Worm (Caenorhabditis elegans) whole organism, young adult: ENCODE results near the gene mog-4.

Experiments
- B0035.1 ChIP-seq: sonication (generic microtip); optimal IDR thresholded peaks from 2 replicates; lab custom pipeline; 2016; ENCODE audit warnings: missing genetic modification characterization, mild to moderate bottlenecking, missing compliant biosample characterization, missing genotype, missing genetic modification reagents
- B0261.1 ChIP-seq: sonication (generic microtip); optimal IDR thresholded peaks from 2 replicates; lab custom pipeline; 2016; ENCODE audit warnings: mild to moderate bottlenecking, missing genetic modification characterization, moderate library complexity, missing compliant biosample characterization
- B0336.3 ChIP-seq: fragments of 200-800 bp; sonication (Bioruptor generic); IDR thresholded peaks from 2 replicates; pipeline ENCODE4 v1.3.6; 2022; ENCODE audit warnings: missing genetic modification characterization, missing compliant biosample characterization
- C17E4.6 ChIP-seq: fragments of 200-800 bp; sonication (Bioruptor generic); IDR thresholded peaks from 2 replicates; pipeline ENCODE4 v1.3.6; 2022; ENCODE audit warnings: missing genetic modification reagents, missing genetic modification characterization, missing compliant biosample characterization
- F23B12.7 ChIP-seq: sonication (generic microtip); optimal IDR thresholded peaks from 2 replicates; lab custom pipeline; 2017; ENCODE audit warnings: missing genetic modification characterization, mild to moderate bottlenecking, missing compliant biosample characterization, antibody characterized with exemption, moderate library complexity; ENCODE audit not compliant: insufficient read depth
- F55B11.4 ChIP-seq: sonication (generic microtip); optimal IDR thresholded peaks from 2 replicates; lab custom pipeline; 2016; ENCODE audit warnings: missing compliant biosample characterization, missing genetic modification characterization, borderline replicate concordance; ENCODE audit not compliant: insufficient read depth
- F57A8.1 ChIP-seq: fragments of 200-800 bp; sonication (Bioruptor generic); optimal IDR thresholded peaks from 2 replicates; lab custom pipeline; 2018; ENCODE audit warnings: mild to moderate bottlenecking, missing genetic modification characterization, moderate library complexity, missing compliant biosample characterization
- T07F8.4 ChIP-seq: sonication (generic microtip); optimal IDR thresholded peaks from 2 replicates; lab custom pipeline; 2016; ENCODE audit warnings: mild to moderate bottlenecking, missing genetic modification characterization, moderate library complexity, missing compliant biosample characterization
- Y67H2A.10 ChIP-seq: fragments of 200-800 bp; sonication (Bioruptor generic); conservative IDR thresholded peaks from 2 replicates; pipeline ENCODE4 v1.3.6; 2022; ENCODE audit warnings: missing genetic modification reagents, missing genetic modification characterization, missing compliant biosample characterization
- Y79H2A.3 ChIP-seq: fragments of 200-800 bp; sonication (Bioruptor generic); conservative IDR thresholded peaks from 2 replicates; pipeline ENCODE4 v1.3.6; 2022; ENCODE audit warnings: missing genetic modification reagents, missing genetic modification characterization, missing compliant biosample characterization
- ZK185.1 ChIP-seq: sonication (generic microtip); optimal IDR thresholded peaks from 2 replicates; lab custom pipeline; 2016; ENCODE audit warnings: mild to moderate bottlenecking, missing genetic modification characterization, missing compliant biosample characterization; ENCODE audit not compliant: poor library complexity, severe bottlenecking
- akir-1 ChIP-seq: fragments of 200-800 bp; sonication (Bioruptor generic); optimal IDR thresholded peaks from 2 replicates; lab custom pipeline; 2018; ENCODE audit warnings: mild to moderate bottlenecking, missing genetic modification characterization, moderate library complexity, missing compliant biosample characterization
- bed-1 ChIP-seq: fragments of 200-800 bp; sonication (Bioruptor generic); IDR thresholded peaks from 2 replicates; pipeline ENCODE4 v1.3.6; 2022; ENCODE audit warnings: missing genetic modification reagents, missing genetic modification characterization, missing compliant biosample characterization
- bed-2 ChIP-seq: fragments of 200-800 bp; sonication (Bioruptor generic); IDR thresholded peaks from 2 replicates; pipeline ENCODE4 v1.3.6; 2022; ENCODE audit warnings: missing genetic modification reagents, missing genetic modification characterization, missing compliant biosample characterization
- ceh-100 ChIP-seq: fragments of 200-800 bp; sonication (Bioruptor generic); IDR thresholded peaks from 2 replicates; pipeline ENCODE4 v1.3.6; 2022; ENCODE audit warnings: missing genetic modification reagents, missing genetic modification characterization, missing compliant biosample characterization
- ceh-27 ChIP-seq: fragments of 200-800 bp; sonication (Bioruptor generic); optimal IDR thresholded peaks from 2 replicates; lab custom pipeline; 2018; ENCODE audit warnings: mild to moderate bottlenecking, missing genetic modification characterization, moderate library complexity, missing compliant biosample characterization
- ceh-91 ChIP-seq: fragments of 200-800 bp; sonication (Bioruptor generic); IDR thresholded peaks from 2 replicates; pipeline ENCODE4 v1.3.6; 2022; ENCODE audit warnings: missing genetic modification reagents, missing genetic modification characterization, missing compliant biosample characterization
- dpl-1 ChIP-seq: fragments of 150-350 bp; optimal IDR thresholded peaks from 2 replicates; lab custom pipeline; 2014; ENCODE audit warnings: missing biosample characterization, missing genetic modification reagents, missing genetic modification characterization
- efl-1 ChIP-seq: fragments of 150-350 bp; optimal IDR thresholded peaks from 2 replicates; lab custom pipeline; 2014; ENCODE audit warnings: missing biosample characterization, missing genetic modification reagents, missing genetic modification characterization
- ekl-4 ChIP-seq: fragments of 200-800 bp; sonication (Bioruptor generic); IDR thresholded peaks from 2 replicates; pipeline ENCODE4 v1.3.6; 2022; ENCODE audit warnings: missing genetic modification reagents, missing genetic modification characterization, missing compliant biosample characterization
- ets-4 ChIP-seq: fragments of 200-800 bp; sonication (Bioruptor generic); optimal IDR thresholded peaks from 2 replicates; lab custom pipeline; 2018; ENCODE audit warnings: mild to moderate bottlenecking, missing genetic modification characterization, missing compliant biosample characterization
- fkh-3 ChIP-seq: sonication (generic microtip); optimal IDR thresholded peaks from 2 replicates; lab custom pipeline; 2016; ENCODE audit warnings: mild to moderate bottlenecking, missing genetic modification characterization, missing compliant biosample characterization
- hmg-1.2 ChIP-seq: fragments of 200-800 bp; sonication (Bioruptor generic); IDR thresholded peaks from 2 replicates; pipeline ENCODE4 v1.3.6; 2022; ENCODE audit warnings: missing genetic modification reagents, missing genetic modification characterization, missing compliant biosample characterization
- hsf-1 ChIP-seq: fragments of 200-800 bp; sonication (Bioruptor generic); IDR thresholded peaks from 2 replicates; pipeline ENCODE4 v1.3.6; 2022; ENCODE audit warnings: missing genetic modification reagents, missing genetic modification characterization, missing compliant biosample characterization
- let-607 ChIP-seq, 2 experiments: fragments of 200-800 bp in 1 of 2; sonication (Bioruptor generic) in 1 of 2; sonication (generic microtip) in 1 of 2; optimal IDR thresholded peaks; 2 replicates each; lab custom pipeline; 2016 to 2018; ENCODE audit warnings: mild to moderate bottlenecking in 2 of 2, missing compliant biosample characterization in 2 of 2, missing genetic modification characterization in 2 of 2, moderate library complexity in 2 of 2, missing genotype in 1 of 2
- lsy-27 ChIP-seq: sonication (generic microtip); optimal IDR thresholded peaks from 2 replicates; lab custom pipeline; 2017; ENCODE audit warnings: missing genetic modification characterization, mild to moderate bottlenecking, missing compliant biosample characterization, antibody characterized with exemption, missing genotype, borderline replicate concordance; ENCODE audit not compliant: insufficient read depth
- madf-10 ChIP-seq: sonication (generic microtip); optimal IDR thresholded peaks from 2 replicates; lab custom pipeline; 2016; ENCODE audit warnings: mild to moderate bottlenecking, missing genetic modification characterization, missing compliant biosample characterization
- mxl-1 ChIP-seq: sonication (generic microtip); optimal IDR thresholded peaks from 2 replicates; lab custom pipeline; 2016; ENCODE audit warnings: missing genetic modification characterization, missing compliant biosample characterization
- nfya-1 ChIP-seq: sonication (generic microtip); optimal IDR thresholded peaks from 2 replicates; lab custom pipeline; 2017; ENCODE audit warnings: antibody characterized with exemption, missing compliant biosample characterization, missing genetic modification characterization, borderline replicate concordance; ENCODE audit not compliant: insufficient read depth
- nhr-179 ChIP-seq: sonication (generic microtip); optimal IDR thresholded peaks from 2 replicates; lab custom pipeline; 2016; ENCODE audit warnings: mild to moderate bottlenecking, missing genetic modification characterization, missing compliant biosample characterization
- nhr-27 ChIP-seq: fragments of 200-800 bp; sonication (Bioruptor generic); optimal IDR thresholded peaks from 2 replicates; lab custom pipeline; 2018; ENCODE audit warnings: mild to moderate bottlenecking, missing genetic modification characterization, moderate library complexity, missing compliant biosample characterization
- pha-4 ChIP-seq: fragments of 150-350 bp; sonication (generic microtip); optimal IDR thresholded peaks from 2 replicates; lab custom pipeline; 2014; ENCODE audit warnings: missing biosample characterization, missing genetic modification reagents, missing genetic modification characterization
- rcor-1 ChIP-seq: fragments of 200-800 bp; sonication (Bioruptor generic); IDR thresholded peaks from 2 replicates; pipeline ENCODE4 v1.3.6; 2022; ENCODE audit warnings: missing genetic modification reagents, missing genetic modification characterization, missing compliant biosample characterization
- repo-1 ChIP-seq: sonication (generic microtip); optimal IDR thresholded peaks from 2 replicates; lab custom pipeline; 2017; ENCODE audit warnings: mild to moderate bottlenecking, missing genetic modification characterization, missing compliant biosample characterization
- rpc-1 ChIP-seq, 2 experiments: fragments of 150-350 bp in 1 of 2; sonication (generic microtip) in 1 of 2; optimal IDR thresholded peaks; 2 replicates each; lab custom pipeline; 2014 to 2018; ENCODE audit warnings: missing biosample characterization in 1 of 2, missing genetic modification characterization in 1 of 2, missing genetic modification reagents in 1 of 2, missing genotype in 1 of 2
- sea-2 ChIP-seq: fragments of 200-800 bp; sonication (Bioruptor generic); IDR thresholded peaks from 2 replicates; pipeline ENCODE4 v1.3.6; 2022; ENCODE audit warnings: missing genetic modification characterization, missing compliant biosample characterization
- snpc-4 ChIP-seq, 5 experiments: fragments of 150-350 bp in 1 of 5; sonication (generic microtip) in 4 of 5; optimal IDR thresholded peaks; 2 replicates each; lab custom pipeline; 2014 to 2018; ENCODE audit warnings: missing genetic modification characterization in 5 of 5, missing biosample characterization in 3 of 5, antibody characterized with exemption in 2 of 5, mild to moderate bottlenecking in 2 of 5, missing compliant biosample characterization in 2 of 5, missing genotype in 2 of 5, moderate library complexity in 2 of 5, missing genetic modification reagents in 1 of 5
- tbp1 ChIP-seq: fragments of 200-800 bp; sonication (Bioruptor generic); optimal IDR thresholded peaks from 2 replicates; lab custom pipeline; 2018; ENCODE audit warnings: mild to moderate bottlenecking, missing genetic modification characterization, missing compliant biosample characterization
- unc-130 ChIP-seq: sonication (generic microtip); optimal IDR thresholded peaks from 2 replicates; lab custom pipeline; 2016; ENCODE audit warnings: missing genetic modification reagents, missing genetic modification characterization, missing compliant biosample characterization
- zfh-2 ChIP-seq: fragments of 200-800 bp; sonication (Bioruptor generic); conservative IDR thresholded peaks from 2 replicates; pipeline ENCODE4 v1.3.6; 2022; ENCODE audit warnings: missing genetic modification reagents, missing genetic modification characterization, missing compliant biosample characterization
- ztf-6 ChIP-seq: fragments of 200-800 bp; sonication (Bioruptor generic); IDR thresholded peaks from 2 replicates; pipeline ENCODE4 v1.3.6; 2022; ENCODE audit warnings: missing genetic modification reagents, missing genetic modification characterization, missing compliant biosample characterization

mog-4 gene

DNA sequence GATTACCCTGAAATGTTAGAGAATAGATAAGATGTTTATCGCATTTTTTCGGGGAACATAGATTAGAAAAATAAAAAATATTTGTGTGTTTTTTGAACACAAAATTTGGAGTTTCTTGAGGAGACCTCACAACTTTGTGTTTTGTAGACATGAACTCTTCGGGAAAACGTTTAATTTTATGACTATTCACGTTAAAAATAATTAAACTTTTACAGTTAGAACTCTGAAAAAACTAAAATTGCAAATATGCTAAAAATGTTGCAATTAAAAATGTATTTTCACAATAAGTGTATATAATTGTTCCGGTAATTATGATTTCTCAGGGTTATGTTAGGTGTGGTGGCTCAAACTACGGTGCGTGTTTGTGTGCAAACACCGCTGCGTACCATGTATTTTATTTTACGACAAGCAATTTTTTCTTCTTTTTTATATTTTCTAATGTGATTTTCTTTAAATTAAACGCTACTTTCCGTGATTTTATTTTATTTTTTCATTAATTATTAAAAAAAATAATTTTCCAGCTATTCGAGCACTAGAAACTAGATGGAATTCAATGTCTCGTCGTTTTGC, 33.1 kb downstream of the mog-4 start, which contains the start of the genes F57C2.5 and spat-1 (continued):
- peak; percentile 80 for TF ChIP-seq madf-10
- no peak for TF ChIP-seq C17E4.6 (GFP tag; lab: Robert Waterston, UW)
- TF ChIP-seq ZK185.1 (tag; lab: Kevin White, UChicago): no peak
- TF ChIP-seq bed-1 (GFP tag; lab: Robert Waterston, UW): no peak
- TF ChIP-seq rpc-1 (optimal IDR thresholded peaks at IDR 0.05; lab: Kevin White, UChicago): no peak
- no peak for TF ChIP-seq rpc-1 (tag; optimal IDR thresholded peaks at IDR 0.05; lab: Kevin White, UChicago)
- TF ChIP-seq rcor-1 (GFP tag; lab: Robert Waterston, UW): 0 out of 2 replicates have a peak, but pooled peaks have one; percentile 10
- peak; percentile 59 for TF ChIP-seq ceh-27 (GFP tag; lab: Kevin White, UChicago)
- TF ChIP-seq let-607 (tag; optimal IDR thresholded peaks at IDR 0.05; lab: Kevin White, UChicago): peak in 1 of 2 experiments; percentile 32
- no peak for TF ChIP-seq lsy-27
- TF ChIP-seq fkh-3 (tag; lab: Kevin White, UChicago): no peak
- TF ChIP-seq nhr-179 (tag; lab: Kevin White, UChicago): no peak
- TF ChIP-seq bed-2: no peak
- TF ChIP-seq nfya-1 (tag; lab: Kevin White, UChicago): no peak
- TF ChIP-seq hsf-1: no peak
- TF ChIP-seq tbp1 (GFP tag; lab: Kevin White, UChicago): peak; percentile 44
- no peak for TF ChIP-seq sea-2 (GFP tag; lab: Robert Waterston, UW)
- no peak for TF ChIP-seq snpc-4 (GFP tag; optimal IDR thresholded peaks at IDR 0.05; lab: Kevin White, UChicago)
- peak in 3 of 4 experiments; percentile 27 to 44 (median 40) for TF ChIP-seq snpc-4 (tag; optimal IDR thresholded peaks at IDR 0.05; lab: Kevin White, UChicago)
- TF ChIP-seq dpl-1 (GFP tag; lab: Kevin White, UChicago): peak; percentile 2
- peak; percentile 47 for TF ChIP-seq F23B12.7
- TF ChIP-seq mxl-1 (tag; lab: Kevin White, UChicago): no peak
- TF ChIP-seq hmg-1.2 (GFP tag; lab: Robert Waterston, UW): peak; percentile 49; the same call in 1 of the 2 replicates
- TF ChIP-seq repo-1: no peak
- no peak for TF ChIP-seq akir-1
- TF ChIP-seq ceh-91: peak; percentile 76
- no peak; the same call in 1 of the 2 replicates for TF ChIP-seq Y79H2A.3 (GFP tag; lab: Robert Waterston, UW)
- TF ChIP-seq unc-130: peak; percentile 74
- no peak for TF ChIP-seq ets-4 (GFP tag; lab: Kevin White, UChicago)
- TF ChIP-seq ztf-6 (GFP tag; lab: Robert Waterston, UW): no peak
- TF ChIP-seq nhr-27: no peak
- TF ChIP-seq ekl-4: no peak
- TF ChIP-seq B0035.1 (tag; lab: Kevin White, UChicago): no peak
- no peak for TF ChIP-seq Y67H2A.10
- no peak for TF ChIP-seq pha-4 (tag; lab: Kevin White, UChicago)
- no peak for TF ChIP-seq T07F8.4
- TF ChIP-seq B0336.3 (GFP tag; lab: Robert Waterston, UW): 0 out of 2 replicates have a peak, but pooled peaks have one; percentile 23
- no peak for TF ChIP-seq F55B11.4
- no peak for TF ChIP-seq zfh-2 (GFP tag; lab: Robert Waterston, UW)
- TF ChIP-seq ceh-100 (GFP tag; lab: Robert Waterston, UW): peak; percentile 97
- peak; percentile 18 for TF ChIP-seq B0261.1
- no peak for TF ChIP-seq efl-1 (GFP tag; lab: Kevin White, UChicago)
- no peak for TF ChIP-seq F57A8.1 (GFP tag; lab: Kevin White, UChicago)
